Worm (Caenorhabditis elegans) whole organism, mixed stage, embryonic: Measurements from ENCODE around the gene srw-69.

Source experiments
- M03D4.4 ChIP-seq: sonication (generic microtip); optimal IDR thresholded peaks from 2 replicates; lab custom pipeline; 2017; ENCODE audit warnings: mild to moderate bottlenecking, missing genetic modification characterization, missing compliant biosample characterization
- blmp-1 ChIP-seq: fragments of 150-350 bp; optimal IDR thresholded peaks from 2 replicates; lab custom pipeline; 2014; ENCODE audit warnings: missing biosample characterization, missing genetic modification characterization
- ceh-39 ChIP-seq: fragments of 150-350 bp; optimal IDR thresholded peaks from 2 replicates; lab custom pipeline; 2014; ENCODE audit warnings: missing biosample characterization, missing genetic modification characterization
- ceh-43 ChIP-seq: fragments of 200-800 bp; sonication (Bioruptor generic); optimal IDR thresholded peaks from 2 replicates; lab custom pipeline; 2018; ENCODE audit warnings: mild to moderate bottlenecking, missing genetic modification characterization, moderate library complexity, missing compliant biosample characterization
- ceh-83 ChIP-seq: fragments of 200-800 bp; sonication (Bioruptor generic); optimal IDR thresholded peaks from 2 replicates; lab custom pipeline; 2018; ENCODE audit warnings: mild to moderate bottlenecking, missing genetic modification characterization, missing compliant biosample characterization
- drap-1 ChIP-seq: fragments of 200-800 bp; sonication (Bioruptor generic); optimal IDR thresholded peaks from 3 replicates; lab custom pipeline; 2018; ENCODE audit warnings: mild to moderate bottlenecking, missing genetic modification characterization, missing compliant biosample characterization
- elt-1 ChIP-seq: sonication (generic microtip); optimal IDR thresholded peaks from 2 replicates; lab custom pipeline; 2017; ENCODE audit warnings: missing genetic modification characterization, mild to moderate bottlenecking, missing compliant biosample characterization, antibody characterized with exemption, moderate library complexity, borderline replicate concordance; ENCODE audit not compliant: insufficient read depth
- elt-3 ChIP-seq: fragments of 150-350 bp; optimal IDR thresholded peaks from 2 replicates; lab custom pipeline; 2014; ENCODE audit warnings: missing biosample characterization, missing genetic modification characterization
- flh-1 ChIP-seq: fragments of 200-800 bp; sonication (Bioruptor generic); optimal IDR thresholded peaks from 2 replicates; lab custom pipeline; 2018; ENCODE audit warnings: mild to moderate bottlenecking, missing genetic modification characterization, moderate library complexity, missing compliant biosample characterization
- hlh-1 ChIP-seq: fragments of 150-350 bp; optimal IDR thresholded peaks from 2 replicates; lab custom pipeline; 2014; ENCODE audit warnings: missing biosample characterization, missing genetic modification reagents, missing genetic modification characterization
- lin-13 ChIP-seq: fragments of 150-350 bp; optimal IDR thresholded peaks from 2 replicates; lab custom pipeline; 2014; ENCODE audit warnings: missing biosample characterization, missing genetic modification characterization
- lin-32 ChIP-seq: fragments of 200-800 bp; sonication (Bioruptor generic); optimal IDR thresholded peaks from 2 replicates; lab custom pipeline; 2018; ENCODE audit warnings: mild to moderate bottlenecking, missing genetic modification characterization, missing compliant biosample characterization
- lsy-2 ChIP-seq: fragments of 150-350 bp; optimal IDR thresholded peaks from 2 replicates; lab custom pipeline; 2014; ENCODE audit warnings: missing biosample characterization, missing genetic modification characterization
- mep-1 ChIP-seq: fragments of 150-350 bp; optimal IDR thresholded peaks from 2 replicates; lab custom pipeline; 2017; ENCODE audit warnings: missing biosample characterization, missing genetic modification reagents, missing genetic modification characterization, inconsistent platforms
- mls-2 ChIP-seq: sonication (generic microtip); optimal IDR thresholded peaks from 2 replicates; lab custom pipeline; 2016; ENCODE audit warnings: mild to moderate bottlenecking, missing genetic modification characterization, moderate library complexity, missing compliant biosample characterization
- nhr-12 ChIP-seq: fragments of 150-350 bp; optimal IDR thresholded peaks from 2 replicates; lab custom pipeline; 2014; ENCODE audit warnings: missing biosample characterization, missing genetic modification characterization
- nhr-2 ChIP-seq: fragments of 150-350 bp; optimal IDR thresholded peaks from 2 replicates; lab custom pipeline; 2014; ENCODE audit warnings: missing biosample characterization, missing genetic modification characterization
- nhr-237 ChIP-seq: fragments of 150-350 bp; optimal IDR thresholded peaks from 2 replicates; lab custom pipeline; 2014; ENCODE audit warnings: missing biosample characterization, missing genetic modification characterization
- nhr-28 ChIP-seq: fragments of 150-350 bp; optimal IDR thresholded peaks from 2 replicates; lab custom pipeline; 2014; ENCODE audit warnings: missing biosample characterization, missing genetic modification characterization
- nhr-76 ChIP-seq: sonication (generic microtip); optimal IDR thresholded peaks from 2 replicates; lab custom pipeline; 2017; ENCODE audit warnings: missing biosample characterization, missing genetic modification characterization
- sem-2 ChIP-seq: fragments of 200-800 bp; sonication (Bioruptor generic); optimal IDR thresholded peaks from 2 replicates; lab custom pipeline; 2018; ENCODE audit warnings: mild to moderate bottlenecking, missing genetic modification characterization, missing compliant biosample characterization
- snpc-4 ChIP-seq: fragments of 150-350 bp; optimal IDR thresholded peaks from 2 replicates; lab custom pipeline; 2014; ENCODE audit warnings: missing biosample characterization, missing genetic modification characterization
- sptf-1 ChIP-seq: sonication (generic microtip); optimal IDR thresholded peaks from 2 replicates; lab custom pipeline; 2017; ENCODE audit warnings: mild to moderate bottlenecking, missing genetic modification characterization, moderate library complexity, missing compliant biosample characterization
- tbx-8 ChIP-seq: fragments of 200-800 bp; sonication (Bioruptor generic); optimal IDR thresholded peaks from 2 replicates; lab custom pipeline; 2018; ENCODE audit warnings: mild to moderate bottlenecking, missing genetic modification characterization, moderate library complexity, missing compliant biosample characterization
- unc-120 ChIP-seq: sonication (generic microtip); optimal IDR thresholded peaks from 2 replicates; lab custom pipeline; 2017; ENCODE audit warnings: missing genetic modification characterization, missing compliant biosample characterization; ENCODE audit not compliant: poor library complexity, severe bottlenecking
- unc-39 ChIP-seq: fragments of 150-350 bp; optimal IDR thresholded peaks from 2 replicates; lab custom pipeline; 2014; ENCODE audit warnings: missing biosample characterization, missing genetic modification characterization
- unc-62 ChIP-seq: fragments of 150-350 bp; optimal IDR thresholded peaks from 2 replicates; lab custom pipeline; 2014; ENCODE audit warnings: missing biosample characterization, missing genetic modification reagents, missing genetic modification characterization
- zip-8 ChIP-seq: fragments of 150-350 bp; optimal IDR thresholded peaks from 2 replicates; lab custom pipeline; 2014; ENCODE audit warnings: missing biosample characterization, missing genetic modification characterization
- ztf-11 ChIP-seq: fragments of 150-350 bp; optimal IDR thresholded peaks from 2 replicates; lab custom pipeline; 2014; ENCODE audit warnings: missing biosample characterization, missing genetic modification characterization

Gene srw-69

ce11 chrV:7435376-7436204 is 6.8 kb upstream of the srw-69 start, which contains the start of the genes ddo-2 and F25E5.8:
Gene ddo-2 (minus strand): TSS chrV:7435705.
Gene F25E5.8 (plus strand): TSS chrV:7435930.
- TF ChIP-seq flh-1 (no peak), sem-2 (GFP tag; lab: Kevin White, UChicago) (no peak), mep-1 (tag; lab: Kevin White, UChicago) (no peak)

DNA sequence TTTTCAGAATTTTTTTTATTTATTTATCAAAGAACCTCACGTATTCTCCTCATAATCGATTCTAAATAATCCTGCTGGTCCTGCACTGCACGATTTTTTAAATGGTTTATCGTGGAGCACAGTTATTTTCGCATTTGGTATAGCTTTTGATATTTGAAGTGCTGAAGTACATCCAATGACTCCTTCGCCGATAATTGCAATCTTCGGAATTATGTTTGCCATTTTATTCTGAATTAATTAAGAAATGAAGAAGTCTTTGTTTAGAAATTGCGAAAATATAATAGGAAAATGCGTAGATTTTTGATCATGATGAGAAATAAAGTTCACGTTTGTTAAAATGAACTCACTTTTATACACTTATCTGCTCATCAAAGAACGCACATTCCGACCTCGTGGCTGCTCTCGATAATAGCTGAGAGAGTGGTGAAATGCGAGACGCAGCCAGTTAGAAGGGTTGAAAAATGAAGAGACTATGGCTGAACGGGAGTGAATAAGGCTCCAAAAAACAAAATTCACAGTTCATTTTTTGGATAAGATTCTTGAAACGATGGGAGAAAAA is 6.1 kb upstream of the srw-69 start:
- TF ChIP-seq nhr-28 (tag; lab: Kevin White, UChicago), result no peak
- no peak for TF ChIP-seq drap-1 (GFP tag; lab: Kevin White, UChicago)
- TF ChIP-seq lin-13 (tag; lab: Kevin White, UChicago), result no peak
- no peak for TF ChIP-seq nhr-12 (tag; lab: Kevin White, UChicago)
- TF ChIP-seq lin-32, result no peak
- TF ChIP-seq mep-1 (tag; lab: Kevin White, UChicago), result no peak
- no peak for TF ChIP-seq tbx-8 (GFP tag; lab: Kevin White, UChicago)
- no peak for TF ChIP-seq nhr-237 (tag; lab: Kevin White, UChicago)
- no peak for TF ChIP-seq flh-1
- TF ChIP-seq unc-62 (GFP tag; lab: Kevin White, UChicago), result no peak
- TF ChIP-seq hlh-1, result no peak
- no peak for TF ChIP-seq M03D4.4
- TF ChIP-seq ceh-43, result no peak
- no peak for TF ChIP-seq nhr-2 (tag; lab: Kevin White, UChicago)
- no peak for TF ChIP-seq elt-3
- no peak for TF ChIP-seq unc-120 (tag; lab: Kevin White, UChicago)
- TF ChIP-seq snpc-4 (tag; lab: Kevin White, UChicago), result no peak
- TF ChIP-seq sptf-1 (tag; lab: Kevin White, UChicago), result no peak

DNA sequence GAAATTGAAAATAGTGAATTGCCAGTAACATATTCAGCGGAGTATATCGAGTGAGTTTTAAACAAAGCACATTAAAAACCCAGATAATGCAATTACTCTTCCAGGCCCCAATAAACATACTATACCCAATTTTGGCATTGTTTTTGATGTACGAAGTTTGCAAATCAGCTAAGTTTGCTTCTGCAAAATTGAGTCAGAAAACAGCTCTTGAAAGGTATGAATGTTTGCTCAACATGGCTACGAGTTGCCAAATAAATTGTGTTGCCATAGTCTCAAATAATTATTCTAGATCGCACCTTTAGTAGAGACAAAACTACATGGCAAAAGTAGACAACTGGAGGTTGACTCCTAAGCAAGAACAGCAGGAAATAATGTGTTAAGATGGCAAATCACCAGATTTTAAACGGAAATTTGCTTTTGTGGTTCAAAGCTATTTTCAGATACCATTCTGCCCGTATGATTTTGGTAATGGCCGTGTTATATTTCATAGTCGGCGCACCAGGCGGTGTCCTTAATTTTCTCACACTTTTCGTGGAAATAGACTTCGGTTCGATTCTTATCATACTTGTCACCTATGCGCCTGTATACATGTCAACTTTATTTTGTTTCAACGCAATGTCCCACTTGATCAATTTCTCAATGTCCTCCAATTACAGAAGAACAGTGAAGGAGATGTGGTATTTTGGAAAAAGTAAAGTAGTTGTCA is 3.8 kb upstream of the srw-69 start:
- TF ChIP-seq tbx-8 (GFP tag; lab: Kevin White, UChicago) (no peak), mls-2 (tag; lab: Kevin White, UChicago) (no peak), blmp-1 (tag; lab: Kevin White, UChicago) (no peak), nhr-237 (tag; lab: Kevin White, UChicago) (no peak), zip-8 (no peak), ceh-39 (no peak), lin-32 (no peak), ztf-11 (tag; lab: Kevin White, UChicago) (no peak), mep-1 (tag; lab: Kevin White, UChicago) (no peak), unc-62 (GFP tag; lab: Kevin White, UChicago) (no peak), nhr-2 (tag; lab: Kevin White, UChicago) (no peak), drap-1 (GFP tag; lab: Kevin White, UChicago) (no peak), ceh-83 (GFP tag; lab: Kevin White, UChicago) (no peak), nhr-76 (tag; lab: Kevin White, UChicago) (no peak), unc-120 (tag; lab: Kevin White, UChicago) (no peak), snpc-4 (tag; lab: Kevin White, UChicago) (no peak), nhr-12 (tag; lab: Kevin White, UChicago) (no peak)
- TF ChIP-seq, all 35 proteins: peak for 0

DNA sequence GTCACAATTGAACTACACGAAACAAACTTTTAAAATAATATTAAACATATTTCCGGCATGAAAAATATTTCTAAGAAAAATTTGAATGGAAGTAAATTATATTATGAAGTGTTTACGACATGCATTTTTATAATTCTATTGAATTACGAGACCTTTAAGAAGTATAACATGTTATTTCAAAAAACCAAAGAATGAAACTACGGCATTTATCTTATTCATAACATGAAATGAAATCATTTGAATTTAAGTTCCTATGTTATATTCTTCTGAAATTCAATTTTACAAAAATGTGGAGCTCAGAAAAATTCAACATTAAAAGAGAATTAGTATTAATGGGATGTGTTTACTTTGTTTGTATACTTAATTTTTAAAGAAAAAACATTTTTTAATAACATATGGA is 2.2 kb upstream of the srw-69 start, which contains the start of gene srw-71:
Gene srw-71 (minus strand): TSS at position 101 of the 400 bp plus-strand sequence.
- no peak for TF ChIP-seq flh-1
- no peak for TF ChIP-seq zip-8
- TF ChIP-seq lsy-2 (tag; lab: Kevin White, UChicago), result no peak
- TF ChIP-seq, all 35 proteins: peak for 0

ce11 chrV:7426594-7426993 is 2.2 kb downstream of the srw-69 start, which contains the start of gene srw-68:
Gene srw-68 (minus strand): TSS chrV:7426694.
- TF ChIP-seq nhr-2 (tag; lab: Kevin White, UChicago) (no peak), ztf-11 (tag; lab: Kevin White, UChicago) (no peak), M03D4.4 (no peak), blmp-1 (tag; lab: Kevin White, UChicago) (no peak), unc-62 (GFP tag; lab: Kevin White, UChicago) (no peak), unc-39 (tag; lab: Kevin White, UChicago) (no peak), lin-32 (no peak), elt-1 (tag; lab: Kevin White, UChicago) (no peak)
- TF ChIP-seq, all 35 proteins: peak for 0
